Fruit fly (Drosophila melanogaster) whole organism, embryonic: Measurements from ENCODE around the gene Vps29.

Experiments used
- CG10147 ChIP-seq: fragments of 200-800 bp; sonication (Bioruptor generic); optimal IDR thresholded peaks from 2 replicates; lab custom pipeline; 2019; ENCODE audit warnings: missing biosample characterization, mild to moderate bottlenecking, missing genetic modification characterization, moderate library complexity
- CG10209 ChIP-seq: fragments of 200-800 bp; sonication (Bioruptor generic); optimal IDR thresholded peaks from 3 replicates; lab custom pipeline; 2017; ENCODE audit warnings: missing biosample characterization, mild to moderate bottlenecking, missing genetic modification characterization, missing genetic modification reagents
- CG10979 ChIP-seq: fragments of 200-800 bp; sonication (Bioruptor generic); optimal IDR thresholded peaks from 2 replicates; lab custom pipeline; 2018; ENCODE audit warnings: missing biosample characterization, mild to moderate bottlenecking, missing genetic modification characterization, moderate library complexity
- CG11085 ChIP-seq: fragments of 200-800 bp; sonication (Bioruptor generic); IDR thresholded peaks from 2 replicates; pipeline ENCODE4 v1.3.6; 2022; ENCODE audit warnings: missing biosample characterization, missing genetic modification characterization
- CG12299 ChIP-seq: fragments of 200-800 bp; sonication (Bioruptor generic); optimal IDR thresholded peaks from 2 replicates; lab custom pipeline; 2018; ENCODE audit warnings: missing biosample characterization, mild to moderate bottlenecking, missing genetic modification characterization
- CG13296 ChIP-seq: fragments of 200-800 bp; sonication (Bioruptor generic); optimal IDR thresholded peaks from 3 replicates; lab custom pipeline; 2018; ENCODE audit warnings: missing biosample characterization, mild to moderate bottlenecking, missing genetic modification characterization
- CG14860 ChIP-seq: fragments of 200-800 bp; sonication (Bioruptor generic); IDR thresholded peaks from 3 replicates; pipeline ENCODE4 v1.3.6; 2022; ENCODE audit warnings: missing biosample characterization, missing genetic modification characterization; ENCODE audit not compliant: partially characterized antibody
- CG15011 ChIP-seq: fragments of 200-800 bp; sonication (Bioruptor generic); optimal IDR thresholded peaks from 3 replicates; lab custom pipeline; 2018; ENCODE audit warnings: missing biosample characterization, mild to moderate bottlenecking, missing genetic modification characterization
- CG31365 ChIP-seq: fragments of 200-800 bp; sonication (Bioruptor generic); optimal IDR thresholded peaks from 2 replicates; lab custom pipeline; 2018; ENCODE audit warnings: missing biosample characterization, mild to moderate bottlenecking, missing genetic modification characterization
- CG3163 ChIP-seq: fragments of 200-800 bp; sonication (Bioruptor generic); optimal IDR thresholded peaks from 3 replicates; lab custom pipeline; 2016; ENCODE audit warnings: missing biosample characterization, missing genetic modification characterization
- CG34224 ChIP-seq: fragments of 200-800 bp; sonication (Bioruptor generic); IDR thresholded peaks from 3 replicates; pipeline ENCODE4 v1.3.6; 2022; ENCODE audit warnings: missing biosample characterization, missing genetic modification characterization; ENCODE audit not compliant: partially characterized antibody
- CG3995 ChIP-seq: fragments of 200-800 bp; sonication (Bioruptor generic); optimal IDR thresholded peaks from 3 replicates; lab custom pipeline; 2016; ENCODE audit warnings: missing biosample characterization, missing genetic modification characterization
- CG6175 ChIP-seq: fragments of 200-800 bp; sonication (Bioruptor generic); IDR thresholded peaks from 3 replicates; pipeline ENCODE4 v1.3.6; 2022; ENCODE audit warnings: missing biosample characterization, missing genetic modification characterization
- CG6689 ChIP-seq: fragments of 200-800 bp; sonication (Bioruptor generic); IDR thresholded peaks from 2 replicates; pipeline ENCODE4 v1.3.6; 2022; ENCODE audit warnings: missing biosample characterization, missing genetic modification characterization
- CG8089 ChIP-seq: fragments of 200-800 bp; sonication (Bioruptor generic); optimal IDR thresholded peaks from 3 replicates; lab custom pipeline; 2016; ENCODE audit warnings: missing biosample characterization, missing genetic modification characterization
- CG8388 ChIP-seq: fragments of 200-800 bp; sonication (Bioruptor generic); optimal IDR thresholded peaks from 2 replicates; lab custom pipeline; 2019; ENCODE audit warnings: missing biosample characterization, mild to moderate bottlenecking, missing genetic modification characterization, moderate library complexity
- CoRest ChIP-seq: fragments of 200-800 bp; sonication (Bioruptor generic); optimal IDR thresholded peaks from 3 replicates; lab custom pipeline; 2018; ENCODE audit warnings: missing biosample characterization, mild to moderate bottlenecking, missing genetic modification characterization, moderate library complexity
- CrebB ChIP-seq: fragments of 200-800 bp; sonication (Bioruptor generic); optimal IDR thresholded peaks from 3 replicates; lab custom pipeline; 2018; ENCODE audit warnings: missing biosample characterization, mild to moderate bottlenecking, missing genetic modification characterization
- D19A ChIP-seq: fragments of 200-800 bp; optimal IDR thresholded peaks from 3 replicates; lab custom pipeline; 2019; ENCODE audit warnings: missing biosample characterization, mild to moderate bottlenecking, missing genetic modification characterization, moderate library complexity
- D19B ChIP-seq: fragments of 200-800 bp; sonication (Bioruptor generic); optimal IDR thresholded peaks from 2 replicates; lab custom pipeline; 2017; ENCODE audit warnings: missing biosample characterization, mild to moderate bottlenecking, missing genetic modification characterization
- Deaf1 ChIP-seq: fragments of 200-800 bp; optimal IDR thresholded peaks from 3 replicates; lab custom pipeline; 2019; ENCODE audit warnings: missing biosample characterization, mild to moderate bottlenecking, missing genetic modification characterization, moderate library complexity
- Dek ChIP-seq: fragments of 200-800 bp; sonication (Bioruptor generic); optimal IDR thresholded peaks from 3 replicates; lab custom pipeline; 2019; ENCODE audit warnings: missing biosample characterization, mild to moderate bottlenecking, missing genetic modification characterization, moderate library complexity
- E2f1 ChIP-seq: fragments of 200-800 bp; sonication (Bioruptor generic); IDR thresholded peaks from 2 replicates; pipeline ENCODE4 v1.3.6; 2022; ENCODE audit warnings: missing biosample characterization, missing genetic modification characterization
- Ets97D ChIP-seq: fragments of 200-800 bp; sonication (Bioruptor generic); optimal IDR thresholded peaks from 3 replicates; lab custom pipeline; 2016; ENCODE audit warnings: missing biosample characterization, missing genetic modification characterization
- HLH54F ChIP-seq: fragments of 200-800 bp; sonication (Bioruptor generic); optimal IDR thresholded peaks from 3 replicates; lab custom pipeline; 2016; ENCODE audit warnings: missing biosample characterization, missing genetic modification characterization
- HmgD ChIP-seq: fragments of 200-800 bp; sonication (Bioruptor generic); optimal IDR thresholded peaks from 3 replicates; lab custom pipeline; 2016; ENCODE audit warnings: missing biosample characterization, missing genetic modification characterization
- Med ChIP-seq: fragments of 200-800 bp; sonication (Bioruptor generic); peaks from one replicate; lab custom pipeline; 2016; ENCODE audit warnings: missing biosample characterization, missing genetic modification characterization, mild to moderate bottlenecking, inconsistent platforms, moderate library complexity
- Mrtf ChIP-seq: fragments of 200-800 bp; sonication (Bioruptor generic); IDR thresholded peaks from 3 replicates; pipeline ENCODE4 v1.3.6; 2022; ENCODE audit warnings: missing biosample characterization, missing genetic modification characterization
- Neu2 ChIP-seq: fragments of 200-800 bp; sonication (Bioruptor generic); optimal IDR thresholded peaks from 3 replicates; lab custom pipeline; 2016; ENCODE audit warnings: missing biosample characterization, missing genetic modification characterization, borderline replicate concordance
- Nf-YC ChIP-seq: fragments of 200-800 bp; optimal IDR thresholded peaks from 3 replicates; lab custom pipeline; 2019; ENCODE audit warnings: missing biosample characterization, mild to moderate bottlenecking, missing genetic modification characterization, moderate library complexity
- Pdp1 ChIP-seq, 2 experiments: fragments of 200-800 bp; sonication (Bioruptor generic); optimal IDR thresholded peaks; 3 replicates each; lab custom pipeline; 2016; ENCODE audit warnings: missing biosample characterization in 2 of 2, missing genetic modification characterization in 2 of 2, mild to moderate bottlenecking in 1 of 2, moderate library complexity in 1 of 2
- Rx ChIP-seq: fragments of 200-800 bp; sonication (Bioruptor generic); IDR thresholded peaks from 2 replicates; pipeline ENCODE4 v1.3.6; 2022; ENCODE audit warnings: missing biosample characterization, missing genetic modification characterization
- Sox102F ChIP-seq: fragments of 200-800 bp; sonication (Bioruptor generic); optimal IDR thresholded peaks from 2 replicates; lab custom pipeline; 2018; ENCODE audit warnings: missing biosample characterization, mild to moderate bottlenecking, missing genetic modification characterization, moderate library complexity
- Usf ChIP-seq: fragments of 200-800 bp; sonication (Bioruptor generic); optimal IDR thresholded peaks from 2 replicates; lab custom pipeline; 2017; ENCODE audit warnings: missing genotype, missing biosample characterization, missing genetic modification characterization
- abd-A ChIP-seq: fragments of 200-800 bp; sonication (Bioruptor generic); optimal IDR thresholded peaks from 3 replicates; lab custom pipeline; 2019; ENCODE audit warnings: missing biosample characterization, mild to moderate bottlenecking, missing genetic modification characterization, moderate library complexity
- cwo ChIP-seq: fragments of 200-800 bp; sonication (Bioruptor generic); optimal IDR thresholded peaks from 3 replicates; lab custom pipeline; 2017; ENCODE audit warnings: missing biosample characterization, missing genetic modification characterization, mild to moderate bottlenecking, moderate library complexity, missing genetic modification reagents
- dan ChIP-seq: fragments of 200-800 bp; sonication (Bioruptor generic); IDR thresholded peaks from 2 replicates; pipeline ENCODE4 v1.3.6; 2022; ENCODE audit warnings: missing biosample characterization, missing genetic modification characterization
- dmrt11E ChIP-seq: fragments of 200-800 bp; sonication (Bioruptor generic); optimal IDR thresholded peaks from 3 replicates; lab custom pipeline; 2018; ENCODE audit warnings: missing biosample characterization, mild to moderate bottlenecking, missing genetic modification characterization, moderate library complexity
- eyg ChIP-seq: fragments of 200-800 bp; sonication (Bioruptor generic); optimal IDR thresholded peaks from 3 replicates; lab custom pipeline; 2016; ENCODE audit warnings: missing biosample characterization, missing genetic modification characterization
- gcm ChIP-seq: fragments of 200-800 bp; sonication (Bioruptor generic); optimal IDR thresholded peaks from 2 replicates; lab custom pipeline; 2019; ENCODE audit warnings: missing biosample characterization, mild to moderate bottlenecking, missing genetic modification characterization, moderate library complexity
- kay ChIP-seq: fragments of 200-800 bp; sonication (Bioruptor generic); optimal IDR thresholded peaks from 2 replicates; lab custom pipeline; 2016; ENCODE audit warnings: missing biosample characterization, missing genetic modification characterization
- kni ChIP-seq: fragments of 200-800 bp; sonication (Bioruptor generic); optimal IDR thresholded peaks from 3 replicates; lab custom pipeline; 2017; ENCODE audit warnings: mild to moderate bottlenecking, missing biosample characterization, missing genetic modification reagents, missing genetic modification characterization
- peb ChIP-seq: fragments of 200-800 bp; sonication (Bioruptor generic); IDR thresholded peaks from 2 replicates; pipeline ENCODE4 v1.3.6; 2022; ENCODE audit warnings: missing biosample characterization, missing genetic modification characterization
- pho ChIP-seq: fragments of 200-800 bp; sonication (Bioruptor generic); optimal IDR thresholded peaks from 2 replicates; lab custom pipeline; 2016; ENCODE audit warnings: missing biosample characterization, missing genetic modification characterization
- pum ChIP-seq: fragments of 200-800 bp; sonication (Bioruptor generic); optimal IDR thresholded peaks from 2 replicates; lab custom pipeline; 2016; ENCODE audit warnings: missing biosample characterization, missing genetic modification characterization
- slou ChIP-seq: fragments of 200-800 bp; sonication (Bioruptor generic); optimal IDR thresholded peaks from 3 replicates; lab custom pipeline; 2016; ENCODE audit warnings: missing biosample characterization, missing genetic modification characterization
- sob ChIP-seq: fragments of 200-800 bp; sonication (Bioruptor generic); IDR thresholded peaks from 2 replicates; pipeline ENCODE4 v1.3.6; 2022; ENCODE audit warnings: missing biosample characterization, missing genetic modification characterization
- stc ChIP-seq: fragments of 200-800 bp; sonication (Bioruptor generic); IDR thresholded peaks from 2 replicates; pipeline ENCODE4 v1.3.6; 2022; ENCODE audit warnings: missing biosample characterization, missing genetic modification characterization
- unpg ChIP-seq: fragments of 200-800 bp; sonication (Bioruptor generic); optimal IDR thresholded peaks from 3 replicates; lab custom pipeline; 2018; ENCODE audit warnings: missing biosample characterization, mild to moderate bottlenecking, missing genetic modification characterization, moderate library complexity

Gene Vps29

DNA sequence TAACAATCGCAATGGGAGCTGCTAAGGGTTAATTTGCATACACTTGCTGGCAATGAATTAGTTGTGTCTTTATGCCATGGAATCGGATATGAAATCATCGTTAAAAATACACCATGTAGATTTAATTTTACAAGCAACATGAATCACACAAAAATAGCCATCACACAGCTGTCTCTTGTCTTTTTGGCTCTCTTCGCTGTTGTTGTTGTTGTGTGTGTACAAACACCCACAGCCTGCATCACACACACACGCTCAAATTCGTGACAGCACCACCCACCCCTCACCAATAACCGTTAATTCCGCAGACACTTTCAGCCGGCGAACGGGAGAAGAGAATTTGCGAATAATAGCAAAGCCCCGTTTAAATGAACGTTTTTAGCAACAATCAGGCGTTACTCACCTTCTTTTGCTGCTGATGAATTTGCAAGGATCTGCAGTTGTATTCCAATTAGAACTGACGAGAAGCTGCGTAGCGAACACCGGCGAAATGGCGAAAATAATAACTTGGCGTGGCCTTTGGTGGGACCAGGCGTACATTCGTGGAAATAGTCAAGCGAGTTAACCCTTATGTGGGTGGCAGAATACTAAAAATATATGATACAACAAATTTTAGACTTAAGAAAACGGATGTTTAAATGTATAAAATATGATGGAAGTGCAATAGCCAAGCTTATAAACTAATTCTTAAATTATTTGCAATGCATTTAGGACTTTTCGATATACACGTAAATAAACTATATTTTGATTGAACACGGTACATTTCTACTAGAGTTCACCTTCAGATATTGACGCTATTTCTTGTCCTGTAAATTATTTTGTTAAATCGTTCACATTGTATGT is 7.3 kb downstream of the Vps29 start, which contains the start of gene capt (continued):
- TF ChIP-seq Mrtf (GFP tag; lab: Robert Waterston, UW) (no peak), stc (GFP tag; lab: Robert Waterston, UW) (no peak), E2f1 (GFP tag; lab: Robert Waterston, UW) (no peak), dan (GFP tag; lab: Robert Waterston, UW) (no peak), Usf (GFP tag; lab: Kevin White, UChicago) (no peak), CG34224 (GFP tag; lab: Robert Waterston, UW) (no peak), D19A (no peak), Nf-YC (tag; lab: Kevin White, UChicago) (no peak), sob (GFP tag; lab: Robert Waterston, UW) (peak; percentile 8; the same call in 1 of the 2 replicates), CG3995 (peak; percentile 8), Pdp1 (GFP tag; optimal IDR thresholded peaks at IDR 0.05; lab: Kevin White, UChicago) (peak; percentile 18 to 31), CG11085 (GFP tag; lab: Robert Waterston, UW) (no peak), CG15011 (GFP tag; lab: Kevin White, UChicago) (no peak), Med (GFP tag; lab: Kevin White, UChicago) (peak; percentile 84), slou (no peak), peb (GFP tag; lab: Robert Waterston, UW) (no peak), kay (peak; percentile 69), kni (GFP tag; lab: Kevin White, UChicago) (no peak), pho (GFP tag; lab: Kevin White, UChicago) (peak; percentile 49), eyg (GFP tag; lab: Kevin White, UChicago) (no peak), CG31365 (tag; lab: Kevin White, UChicago) (no peak), CrebB (tag; lab: Kevin White, UChicago) (no peak), unpg (GFP tag; lab: Kevin White, UChicago) (peak; percentile 2), D19B (no peak), CG13296 (GFP tag; lab: Kevin White, UChicago) (no peak), CoRest (tag; lab: Kevin White, UChicago) (peak; percentile 56), Sox102F (GFP tag; lab: Kevin White, UChicago) (no peak), CG10979 (no peak), cwo (GFP tag; lab: Kevin White, UChicago) (no peak), abd-A (tag; lab: Kevin White, UChicago) (peak; percentile 67), CG8089 (no peak), CG6175 (GFP tag; lab: Robert Waterston, UW) (no peak), CG8388 (GFP tag; lab: Kevin White, UChicago) (peak; percentile 10), HLH54F (GFP tag; lab: Kevin White, UChicago) (peak; percentile 16), gcm (GFP tag; lab: Kevin White, UChicago) (peak; percentile 44), CG10147 (GFP tag; lab: Kevin White, UChicago) (no peak), Dek (peak; percentile 26), HmgD (GFP tag; lab: Kevin White, UChicago) (no peak), CG3163 (GFP tag; lab: Kevin White, UChicago) (no peak), Rx (GFP tag; lab: Robert Waterston, UW) (peak; percentile 25; the same call in 1 of the 2 replicates), CG14860 (GFP tag; lab: Robert Waterston, UW) (no peak), CG12299 (tag; lab: Kevin White, UChicago) (no peak), pum (GFP tag; lab: Kevin White, UChicago) (no peak), Neu2 (no peak), Ets97D (GFP tag; lab: Kevin White, UChicago) (no peak), Deaf1 (tag; lab: Kevin White, UChicago) (no peak), dmrt11E (tag; lab: Kevin White, UChicago) (peak; percentile 14), CG10209 (peak; percentile 7), CG6689 (GFP tag; lab: Robert Waterston, UW) (peak; percentile 68)
